Worm (Caenorhabditis elegans) whole organism, L4/young adult: ENCODE measurements around the gene oig-2.

ENCODE experiments used
- W03F9.2 ChIP-seq: fragments of 150-350 bp; optimal IDR thresholded peaks from 2 replicates; lab custom pipeline; 2014; ENCODE audit warnings: missing biosample characterization, missing genetic modification characterization
- dao-5 ChIP-seq: sonication (generic microtip); optimal IDR thresholded peaks from 2 replicates; lab custom pipeline; 2016; ENCODE audit warnings: missing genotype, missing genetic modification characterization, moderate library complexity, missing compliant biosample characterization
- him-1 ChIP-seq: sonication (generic microtip); optimal IDR thresholded peaks from 2 replicates; lab custom pipeline; 2016; ENCODE audit warnings: missing genotype, missing genetic modification reagents, missing genetic modification characterization, missing compliant biosample characterization

DNA sequence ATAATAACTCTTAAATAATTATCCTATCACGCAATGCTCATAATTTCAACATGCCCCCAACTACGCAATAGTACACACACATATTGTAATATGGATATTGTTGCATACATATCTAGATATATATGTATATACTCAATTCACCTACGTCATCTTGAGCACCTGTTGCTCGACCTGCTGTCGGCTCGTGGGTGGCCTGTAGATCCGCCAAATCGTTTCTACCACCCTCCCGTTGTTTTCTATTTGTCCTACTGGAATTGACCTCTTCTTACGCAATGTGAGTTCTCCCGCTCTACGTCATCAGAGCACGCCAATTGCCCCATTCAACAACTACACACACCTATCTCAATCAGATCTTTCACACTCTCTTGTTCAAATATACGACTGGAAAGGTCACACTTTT is 22.2 kb downstream of the oig-2 start:
- TF ChIP-seq him-1 (tag; lab: Kevin White, UChicago) (no peak), dao-5 (no peak), W03F9.2 (tag; lab: Kevin White, UChicago) (no peak)
